Fruit fly (Drosophila melanogaster): ENCODE data around the gene Ucp4C.

The Ucp4C gene

DNA sequence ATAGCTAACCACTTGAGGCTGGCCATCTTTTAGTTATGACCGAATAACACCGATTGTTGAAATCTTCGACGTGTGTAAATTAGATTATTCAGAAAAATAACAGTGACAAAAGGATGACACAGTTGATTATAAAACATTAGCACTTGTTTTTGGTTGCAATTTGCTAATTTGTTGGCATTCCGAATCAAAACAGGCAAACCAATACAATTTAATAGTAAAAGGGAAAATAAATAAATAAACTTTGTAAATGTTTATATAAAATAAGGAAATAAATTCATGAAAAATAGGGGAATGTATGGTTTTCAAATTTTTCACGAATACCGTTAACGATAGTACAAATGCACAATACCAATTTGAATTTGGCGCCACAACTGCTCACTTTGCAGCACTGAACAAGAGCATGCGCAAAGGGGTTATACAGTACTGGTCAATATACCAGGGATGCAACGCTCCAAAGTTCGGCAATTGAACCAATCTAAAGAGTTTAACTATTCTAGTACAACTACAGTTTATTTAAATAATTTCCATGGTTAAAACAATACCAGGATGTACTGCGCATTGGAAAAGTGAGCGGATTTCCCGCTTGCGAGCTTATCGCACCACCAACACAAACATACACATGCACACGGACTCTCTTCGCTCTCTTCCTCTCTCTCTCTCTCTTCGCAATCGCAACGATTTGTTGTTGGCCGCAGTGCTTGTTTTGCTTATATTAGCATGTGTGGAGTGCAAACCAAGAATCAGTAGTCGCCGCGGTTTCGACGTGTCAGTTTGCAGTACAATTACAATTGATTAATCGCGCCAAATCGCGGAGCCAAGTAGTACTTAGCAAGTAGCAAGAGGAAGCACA is 24.9 kb upstream of the Ucp4C start, which contains the start of the genes Sfp26Ad and Gpdh1 (continued):
- TF ChIP-seq CG8290 (GFP tag; optimal IDR thresholded peaks at IDR 0.05), result peak; percentile 68
- peak in 1 of 2 experiments; percentile 92 for TF ChIP-seq CG8290 (tag; optimal IDR thresholded peaks at IDR 0.05)
- TF ChIP-seq Hr39 (optimal IDR thresholded peaks at IDR 0.05), result no peak
- TF ChIP-seq Dll (GFP tag; IDR thresholded peaks at IDR 0.05; ENCODE audit: partially characterized antibody), result peak; percentile 77
- TF ChIP-seq ranshi (GFP tag; IDR thresholded peaks at IDR 0.05), result peak; percentile 40; the same call in 1 of the 2 replicates
- TF ChIP-seq Mes4 (GFP tag; optimal IDR thresholded peaks at IDR 0.05), result peak; percentile 65
- TF ChIP-seq croc (GFP tag; conservative IDR thresholded peaks at IDR 0.05), result 0 out of 3 replicates have a peak, but pooled peaks have one; percentile 17
- peak; percentile 61 for TF ChIP-seq BtbVII (GFP tag; optimal IDR thresholded peaks at IDR 0.05)
- peak; percentile 38 for TF ChIP-seq CG12744 (GFP tag; optimal IDR thresholded peaks at IDR 0.05)
- TF ChIP-seq Dip2 (GFP tag; IDR thresholded peaks at IDR 0.05), result no peak
- no peak for TF ChIP-seq ac (GFP tag; optimal IDR thresholded peaks at IDR 0.05)
- peak; percentile 71 for TF ChIP-seq CG12942 (GFP tag; optimal IDR thresholded peaks at IDR 0.05)
- TF ChIP-seq MTF-1 (GFP tag; optimal IDR thresholded peaks at IDR 0.05; ENCODE audit: borderline replicate concordance), result no peak
- peak; percentile 33 for TF ChIP-seq Abd-B (GFP tag; optimal IDR thresholded peaks at IDR 0.05)
- peak; percentile 7 for TF ChIP-seq pfk (GFP tag; optimal IDR thresholded peaks at IDR 0.05)
- TF ChIP-seq Nf-YC (tag; optimal IDR thresholded peaks at IDR 0.05), result peak; percentile 71
- TF ChIP-seq pan (optimal IDR thresholded peaks at IDR 0.05), result no peak
- TF ChIP-seq pan (GFP tag; optimal IDR thresholded peaks at IDR 0.05 in 1 of 2, IDR thresholded peaks at IDR 0.05 in 1 of 2), result peak in 1 of 2 experiments; percentile 63
- TF ChIP-seq danr (GFP tag; IDR thresholded peaks at IDR 0.05), result no peak
- TF ChIP-seq CG9437 (GFP tag; optimal IDR thresholded peaks at IDR 0.05), result peak; percentile 17
- TF ChIP-seq Antp (GFP tag; optimal IDR thresholded peaks at IDR 0.05), result peak; percentile 80
- peak; percentile 90 for TF ChIP-seq slbo (GFP tag; IDR thresholded peaks at IDR 0.05)
- peak in 1 of 2 experiments; percentile 57 for TF ChIP-seq insv (GFP tag; optimal IDR thresholded peaks at IDR 0.05)
- TF ChIP-seq schlank (tag; optimal IDR thresholded peaks at IDR 0.05), result no peak
- peak; percentile 39; the same call in 1 of the 2 replicates for TF ChIP-seq nerfin-2 (GFP tag; IDR thresholded peaks at IDR 0.05; ENCODE audit: partially characterized antibody)
- TF ChIP-seq dpn (GFP tag; optimal IDR thresholded peaks at IDR 0.05), result peak; percentile 87 to 90
- peak; percentile 40 for TF ChIP-seq run (tag; optimal IDR thresholded peaks at IDR 0.05)
- peak; percentile 62; the same call in 1 of the 2 replicates for TF ChIP-seq Awh (GFP tag; IDR thresholded peaks at IDR 0.05)
- no peak for TF ChIP-seq Oaz (GFP tag; IDR thresholded peaks at IDR 0.05)
- TF ChIP-seq Deaf1 (tag; optimal IDR thresholded peaks at IDR 0.05), result peak; percentile 42
- TF ChIP-seq CG13287 (GFP tag; IDR thresholded peaks at IDR 0.05; ENCODE audit: partially characterized antibody), result peak; percentile 67
- peak; percentile 76 for TF ChIP-seq zfh2 (GFP tag; optimal IDR thresholded peaks at IDR 0.05)
- TF ChIP-seq zfh1 (GFP tag; IDR thresholded peaks at IDR 0.05), result peak; percentile 75; the same call in 2 of the 3 replicates
- TF ChIP-seq CG14050 (GFP tag; IDR thresholded peaks at IDR 0.05), result peak; percentile 33; the same call in 2 of the 3 replicates
- TF ChIP-seq CG10321 (GFP tag; IDR thresholded peaks at IDR 0.05), result no peak
- TF ChIP-seq C15 (GFP tag; IDR thresholded peaks at IDR 0.05), result no peak
- peak; percentile 47 for TF ChIP-seq sna (GFP tag; IDR thresholded peaks at IDR 0.05; ENCODE audit: partially characterized antibody)
- TF ChIP-seq CG42726 (GFP tag; IDR thresholded peaks at IDR 0.05; ENCODE audit: partially characterized antibody), result 0 out of 2 replicates have a peak, but pooled peaks have one; percentile 17
- peak; percentile 48 for TF ChIP-seq CG30431 (GFP tag; optimal IDR thresholded peaks at IDR 0.05)
- TF ChIP-seq CG13296 (GFP tag; optimal IDR thresholded peaks at IDR 0.05), result peak; percentile 69
- TF ChIP-seq sisA (GFP tag; IDR thresholded peaks at IDR 0.05), result peak; percentile 65
- TF ChIP-seq BEAF-32 (GFP tag; optimal IDR thresholded peaks at IDR 0.05), result peak; percentile 66
- no peak for TF ChIP-seq wor (GFP tag; IDR thresholded peaks at IDR 0.05)
- peak; percentile 10 for TF ChIP-seq cato (GFP tag; optimal IDR thresholded peaks at IDR 0.05; ENCODE audit: borderline replicate concordance)
- peak; percentile 10 for TF ChIP-seq da (GFP tag; optimal IDR thresholded peaks at IDR 0.05)
- peak in 1 of 2 experiments; percentile 38 for TF ChIP-seq Eip74EF (GFP tag; optimal IDR thresholded peaks at IDR 0.05)
- no peak for TF ChIP-seq tap (tag; optimal IDR thresholded peaks at IDR 0.05)
- peak; percentile 44; the same call in 2 of the 3 replicates for TF ChIP-seq tgo (GFP tag; IDR thresholded peaks at IDR 0.05)
- peak; percentile 46 for TF ChIP-seq stc (GFP tag; IDR thresholded peaks at IDR 0.05)
